Worm (Caenorhabditis elegans) whole organism, L4/young adult: ENCODE data around the gene srv-16.

Experiments used
- W03F9.2 ChIP-seq: fragments of 150-350 bp; optimal IDR thresholded peaks from 2 replicates; lab custom pipeline; 2014; ENCODE audit warnings: missing biosample characterization, missing genetic modification characterization
- him-1 ChIP-seq: sonication (generic microtip); optimal IDR thresholded peaks from 2 replicates; lab custom pipeline; 2016; ENCODE audit warnings: missing genotype, missing genetic modification reagents, missing genetic modification characterization, missing compliant biosample characterization

- no peak for TF ChIP-seq him-1 (tag; lab: Kevin White, UChicago)
- no peak for TF ChIP-seq W03F9.2
Measured at ce11 chrIV:15950838-15951581, 17.3 kb upstream of the srv-16 start, which contains the start of gene ifas-3.
